Worm (Caenorhabditis elegans) whole organism, early embryonic: ENCODE measurements around the gene F58B3.6.

ENCODE experiments used
- B0310.2 ChIP-seq: sonication (generic microtip); optimal IDR thresholded peaks from 2 replicates; lab custom pipeline; 2016; ENCODE audit warnings: mild to moderate bottlenecking, missing genetic modification characterization, missing compliant biosample characterization
- F13C5.2 ChIP-seq: sonication (generic microtip); optimal IDR thresholded peaks from 2 replicates; lab custom pipeline; 2017; ENCODE audit warnings: mild to moderate bottlenecking, missing genetic modification characterization, inconsistent platforms, missing compliant biosample characterization
- aly-1 ChIP-seq: sonication (generic microtip); optimal IDR thresholded peaks from 2 replicates; lab custom pipeline; 2016; ENCODE audit warnings: missing genetic modification characterization, missing compliant biosample characterization
- ama-1 ChIP-seq: fragments of 150-350 bp; optimal IDR thresholded peaks from 2 replicates; lab custom pipeline; 2014
- ceh-13 ChIP-seq: fragments of 200-800 bp; sonication (Bioruptor generic); optimal IDR thresholded peaks from 2 replicates; lab custom pipeline; 2018; ENCODE audit warnings: mild to moderate bottlenecking, missing genetic modification characterization, missing compliant biosample characterization
- ceh-36 ChIP-seq: sonication (generic microtip); optimal IDR thresholded peaks from 2 replicates; lab custom pipeline; 2016; ENCODE audit warnings: missing genetic modification characterization, inconsistent platforms, missing compliant biosample characterization
- ets-7 ChIP-seq: sonication (generic microtip); optimal IDR thresholded peaks from 2 replicates; lab custom pipeline; 2016; ENCODE audit warnings: missing genotype, missing genetic modification characterization, missing compliant biosample characterization
- flt-1 ChIP-seq: fragments of 200-800 bp; sonication (Bioruptor generic); IDR thresholded peaks from 2 replicates; pipeline ENCODE4 v1.3.6; 2022; ENCODE audit warnings: missing genetic modification characterization, missing compliant biosample characterization
- hmbx-1 ChIP-seq: sonication (generic microtip); optimal IDR thresholded peaks from 2 replicates; lab custom pipeline; 2016; ENCODE audit warnings: mild to moderate bottlenecking, missing genetic modification characterization, missing compliant biosample characterization
- hmg-4 ChIP-seq: fragments of 200-800 bp; sonication (Bioruptor generic); optimal IDR thresholded peaks from 2 replicates; lab custom pipeline; 2018; ENCODE audit warnings: mild to moderate bottlenecking, missing genetic modification characterization, missing compliant biosample characterization
- hnd-1 ChIP-seq: sonication (generic microtip); optimal IDR thresholded peaks from 2 replicates; lab custom pipeline; 2016; ENCODE audit warnings: missing genetic modification characterization, missing compliant biosample characterization
- pes-1 ChIP-seq: fragments of 200-800 bp; sonication (Bioruptor generic); IDR thresholded peaks from 2 replicates; pipeline ENCODE4 v1.3.6; 2022; ENCODE audit warnings: missing genetic modification reagents, missing genetic modification characterization, missing compliant biosample characterization
- scrt-1 ChIP-seq: fragments of 200-800 bp; sonication (Bioruptor generic); IDR thresholded peaks from 2 replicates; pipeline ENCODE4 v1.3.6; 2022; ENCODE audit warnings: missing genetic modification characterization, missing compliant biosample characterization
- sea-1 ChIP-seq: fragments of 200-800 bp; sonication (Bioruptor generic); conservative IDR thresholded peaks from 2 replicates; pipeline ENCODE4 v1.3.6; 2022; ENCODE audit warnings: missing genetic modification characterization, missing compliant biosample characterization
- tbx-11 ChIP-seq: fragments of 200-800 bp; sonication (Bioruptor generic); IDR thresholded peaks from 2 replicates; pipeline ENCODE4 v1.3.6; 2022; ENCODE audit warnings: missing genetic modification characterization, missing compliant biosample characterization
- tbx-37 ChIP-seq: fragments of 200-800 bp; sonication (Bioruptor generic); conservative IDR thresholded peaks from 2 replicates; pipeline ENCODE4 v1.3.6; 2022; ENCODE audit warnings: missing genetic modification reagents, missing genetic modification characterization, missing compliant biosample characterization
- tra-4 ChIP-seq: sonication (generic microtip); optimal IDR thresholded peaks from 2 replicates; lab custom pipeline; 2017; ENCODE audit warnings: missing genetic modification characterization, missing compliant biosample characterization

F58B3.6 gene

DNA sequence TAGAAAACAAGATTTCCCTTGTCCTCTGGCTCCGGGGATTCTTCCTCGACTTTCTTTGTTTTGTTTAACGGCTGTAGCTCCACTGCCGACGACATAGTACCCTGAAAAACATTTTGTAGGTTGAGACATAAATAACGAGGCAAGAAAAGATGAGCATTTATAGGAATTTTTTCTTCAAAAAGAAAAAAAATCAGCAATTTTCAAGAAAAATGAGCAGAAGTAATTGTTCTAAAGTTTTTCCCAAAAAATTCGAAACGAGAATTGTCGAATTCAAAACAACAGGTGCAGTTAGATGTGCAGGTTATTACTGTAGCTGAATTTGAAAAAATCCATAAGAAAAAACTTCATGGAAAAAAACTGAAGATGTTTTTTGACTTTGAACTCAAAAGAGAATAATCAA, 18.9 kb downstream of the F58B3.6 start, which contains the start of gene ent-1:
ent-1 (minus strand) TSS at position 101 of the 400 bp plus-strand sequence.
- TF ChIP-seq tra-4 (tag; lab: Kevin White, UChicago) = no peak
- no peak for TF ChIP-seq ceh-36
- no peak for TF ChIP-seq F13C5.2 (tag; lab: Kevin White, UChicago)
- TF ChIP-seq tbx-37 (GFP tag; lab: Robert Waterston, UW) = no peak
- no peak for TF ChIP-seq pes-1 (GFP tag; lab: Robert Waterston, UW)

DNA sequence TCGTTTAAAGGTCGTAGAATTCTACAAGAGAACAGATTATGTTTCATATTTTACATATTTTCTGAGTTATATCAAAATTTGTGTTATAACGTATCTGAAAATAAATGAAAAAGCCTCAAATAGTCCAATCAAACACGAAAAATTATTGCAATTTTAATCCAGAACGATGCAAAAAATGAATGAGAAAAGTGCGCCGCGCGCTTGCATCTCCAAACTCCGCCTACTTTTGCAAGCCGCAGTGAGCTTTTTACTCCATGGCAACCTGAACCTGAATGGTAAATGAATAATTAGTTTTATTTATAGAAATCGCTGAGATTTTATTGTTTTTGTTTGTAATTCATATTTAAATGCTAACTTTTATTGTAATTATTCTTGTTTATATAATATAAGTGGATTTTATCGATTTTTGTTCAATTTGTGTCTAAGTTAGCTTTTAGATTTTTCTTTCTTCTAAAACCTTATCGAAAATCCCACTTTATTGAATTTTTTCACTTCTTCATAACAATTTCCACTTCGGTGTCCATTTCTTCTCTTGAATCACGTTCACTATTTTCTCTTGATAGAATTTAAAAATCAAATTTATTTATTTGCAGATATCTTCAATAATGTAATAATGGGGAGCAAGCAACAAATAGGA, 19.8 kb downstream of the F58B3.6 start, which contains the start of gene ZK809.5:
ZK809.5 (plus strand) TSS at position 587 of the 637 bp plus-strand sequence.
- TF ChIP-seq B0310.2 (tag; lab: Kevin White, UChicago) (no peak), ceh-13 (GFP tag; lab: Kevin White, UChicago) (no peak), hmg-4 (GFP tag; lab: Kevin White, UChicago) (no peak), pes-1 (GFP tag; lab: Robert Waterston, UW) (no peak), scrt-1 (GFP tag; lab: Robert Waterston, UW) (no peak), aly-1 (tag; lab: Kevin White, UChicago) (no peak), tbx-11 (GFP tag; lab: Robert Waterston, UW) (no peak), tbx-37 (GFP tag; lab: Robert Waterston, UW) (no peak)

DNA sequence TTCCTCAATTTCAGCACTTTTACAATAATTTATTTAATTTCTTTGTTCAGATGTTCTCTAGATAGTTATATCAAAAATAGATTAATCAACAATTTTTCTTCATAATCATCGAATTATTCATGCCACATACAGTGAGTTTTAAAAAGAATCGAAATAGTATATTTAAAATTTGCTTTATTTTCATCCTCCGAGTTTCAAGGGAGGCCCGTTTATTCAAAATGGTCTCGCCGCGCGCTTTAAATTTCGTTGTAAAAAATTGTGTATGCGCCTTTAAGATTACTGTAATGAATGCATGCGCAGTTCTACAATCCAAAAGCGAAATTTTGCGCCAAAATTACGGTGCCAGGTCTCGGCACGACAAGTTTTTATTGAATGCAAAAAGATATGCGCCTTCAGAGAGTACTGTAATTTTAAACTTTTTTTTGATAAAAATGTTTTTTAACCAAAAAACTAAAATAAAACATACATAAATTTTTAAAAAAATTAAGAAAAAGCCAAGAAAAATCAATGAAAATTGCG, 23.4 kb downstream of the F58B3.6 start, which contains the start of gene ZK792.1:
ZK792.1 (plus strand) TSS at position 51 of the 519 bp plus-strand sequence.
- TF ChIP-seq tbx-11 (GFP tag; lab: Robert Waterston, UW) (no peak), ceh-36 (no peak), B0310.2 (tag; lab: Kevin White, UChicago) (no peak), hmbx-1 (no peak)

DNA sequence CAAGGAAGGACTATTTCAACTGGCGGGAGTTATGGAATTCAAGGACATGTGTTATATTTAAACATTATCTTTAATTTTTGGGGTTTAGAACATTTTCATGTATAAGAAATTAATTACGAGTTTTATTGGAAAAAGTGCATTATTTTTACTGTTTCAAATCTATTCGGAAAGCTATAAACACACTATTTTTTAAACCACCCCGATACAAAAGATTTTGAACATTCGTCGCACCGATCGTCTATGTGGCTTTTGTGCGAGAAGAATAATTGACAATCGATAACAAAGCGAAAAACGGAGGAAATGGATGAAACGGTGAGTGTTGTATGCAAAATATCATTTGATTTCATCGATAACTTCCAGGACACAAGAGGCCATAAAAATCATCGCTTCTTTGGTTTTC, 28.6 kb downstream of the F58B3.6 start, which contains the start of gene ZK809.9:
ZK809.9 (plus strand) TSS at position 301 of the 400 bp plus-strand sequence.
- TF ChIP-seq tbx-11 (GFP tag; lab: Robert Waterston, UW) (no peak), F13C5.2 (tag; lab: Kevin White, UChicago) (no peak), hmbx-1 (no peak), scrt-1 (GFP tag; lab: Robert Waterston, UW) (no peak), aly-1 (tag; lab: Kevin White, UChicago) (no peak), ama-1 (lab: Kevin White, UChicago) (no peak), hnd-1 (tag; lab: Kevin White, UChicago) (no peak), tra-4 (tag; lab: Kevin White, UChicago) (no peak), hmg-4 (GFP tag; lab: Kevin White, UChicago) (no peak), ceh-36 (no peak), tbx-37 (GFP tag; lab: Robert Waterston, UW) (no peak), pes-1 (GFP tag; lab: Robert Waterston, UW) (no peak), B0310.2 (tag; lab: Kevin White, UChicago) (no peak), sea-1 (GFP tag; lab: Robert Waterston, UW) (no peak), ets-7 (tag; lab: Kevin White, UChicago) (no peak), ceh-13 (GFP tag; lab: Kevin White, UChicago) (no peak), flt-1 (GFP tag; lab: Robert Waterston, UW) (no peak)

DNA sequence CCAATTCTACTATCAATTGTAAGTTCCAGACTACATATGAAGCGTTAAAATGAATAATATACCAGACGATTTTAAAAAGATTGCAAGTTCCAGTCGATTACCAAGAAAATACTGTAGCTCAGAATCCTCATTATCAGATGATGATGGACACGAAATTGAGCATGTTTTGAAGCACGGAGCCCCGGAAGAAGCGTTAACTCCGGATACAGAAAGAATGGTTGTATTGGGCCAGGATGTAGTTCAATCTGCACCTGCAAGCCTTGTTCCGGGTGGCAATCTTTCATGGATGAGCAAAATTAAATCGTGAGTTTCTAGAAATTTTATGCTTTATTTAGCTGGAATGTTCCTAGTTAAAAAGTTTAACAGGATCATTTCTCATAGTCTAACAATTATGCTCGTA, 31.6 kb downstream of the F58B3.6 start, which contains the start of gene atg-4.2:
atg-4.2 (plus strand) TSS at position 24 of the 400 bp plus-strand sequence.
- TF ChIP-seq ama-1 (lab: Kevin White, UChicago) = no peak
- no peak for TF ChIP-seq B0310.2 (tag; lab: Kevin White, UChicago)
- no peak for TF ChIP-seq hmg-4 (GFP tag; lab: Kevin White, UChicago)
- TF ChIP-seq tbx-37 (GFP tag; lab: Robert Waterston, UW) = no peak
- TF ChIP-seq scrt-1 (GFP tag; lab: Robert Waterston, UW) = no peak
- no peak for TF ChIP-seq ceh-36
- no peak for TF ChIP-seq pes-1 (GFP tag; lab: Robert Waterston, UW)
- no peak for TF ChIP-seq tra-4 (tag; lab: Kevin White, UChicago)
- TF ChIP-seq ceh-13 (GFP tag; lab: Kevin White, UChicago) = no peak
- TF ChIP-seq hnd-1 (tag; lab: Kevin White, UChicago) = no peak
- no peak for TF ChIP-seq ets-7 (tag; lab: Kevin White, UChicago)
- TF ChIP-seq flt-1 (GFP tag; lab: Robert Waterston, UW) = no peak
- TF ChIP-seq aly-1 (tag; lab: Kevin White, UChicago) = no peak
- TF ChIP-seq hmbx-1 = no peak
- no peak for TF ChIP-seq sea-1 (GFP tag; lab: Robert Waterston, UW)
- TF ChIP-seq tbx-11 (GFP tag; lab: Robert Waterston, UW) = no peak

DNA sequence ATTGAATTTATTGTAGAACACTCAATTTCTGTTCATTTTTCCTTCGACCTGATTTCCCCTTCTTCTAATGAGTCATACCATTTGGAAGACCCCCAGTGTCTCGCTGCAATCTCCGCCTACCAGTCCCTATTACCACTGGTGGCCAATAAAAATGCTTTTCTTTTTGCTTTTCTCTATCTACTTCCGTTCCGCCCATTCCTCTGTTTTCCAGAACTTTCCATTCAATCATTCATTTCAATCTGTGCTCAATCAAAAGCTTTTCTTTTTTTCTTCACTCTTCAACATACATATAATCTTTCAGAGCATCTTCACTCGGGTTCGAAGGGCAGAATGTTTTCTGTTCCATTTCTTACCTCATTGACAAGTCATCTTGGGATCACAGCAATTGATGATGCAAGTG, 37.1 kb downstream of the F58B3.6 start, which contains the start of gene inx-8:
inx-8 (plus strand) TSS at position 301 of the 400 bp plus-strand sequence.
- no peak for TF ChIP-seq aly-1 (tag; lab: Kevin White, UChicago)
- TF ChIP-seq scrt-1 (GFP tag; lab: Robert Waterston, UW) = no peak
- TF ChIP-seq ceh-13 (GFP tag; lab: Kevin White, UChicago) = no peak
- no peak for TF ChIP-seq hnd-1 (tag; lab: Kevin White, UChicago)
- TF ChIP-seq ets-7 (tag; lab: Kevin White, UChicago) = no peak
- TF ChIP-seq ceh-36 = no peak
- no peak for TF ChIP-seq hmg-4 (GFP tag; lab: Kevin White, UChicago)
- no peak for TF ChIP-seq flt-1 (GFP tag; lab: Robert Waterston, UW)
- no peak for TF ChIP-seq B0310.2 (tag; lab: Kevin White, UChicago)
- TF ChIP-seq ama-1 (lab: Kevin White, UChicago) = no peak
- TF ChIP-seq pes-1 (GFP tag; lab: Robert Waterston, UW) = no peak
- no peak for TF ChIP-seq sea-1 (GFP tag; lab: Robert Waterston, UW)
- no peak for TF ChIP-seq tbx-11 (GFP tag; lab: Robert Waterston, UW)
- TF ChIP-seq tbx-37 (GFP tag; lab: Robert Waterston, UW) = no peak
- TF ChIP-seq tra-4 (tag; lab: Kevin White, UChicago) = no peak
